Worm (Caenorhabditis elegans) whole organism, L4/young adult: ENCODE measurements around the gene C15H9.4.

Experiments
- W03F9.2 ChIP-seq: fragments of 150-350 bp; optimal IDR thresholded peaks from 2 replicates; lab custom pipeline; 2014; ENCODE audit warnings: missing biosample characterization, missing genetic modification characterization
- him-1 ChIP-seq: sonication (generic microtip); optimal IDR thresholded peaks from 2 replicates; lab custom pipeline; 2016; ENCODE audit warnings: missing genotype, missing genetic modification reagents, missing genetic modification characterization, missing compliant biosample characterization

DNA sequence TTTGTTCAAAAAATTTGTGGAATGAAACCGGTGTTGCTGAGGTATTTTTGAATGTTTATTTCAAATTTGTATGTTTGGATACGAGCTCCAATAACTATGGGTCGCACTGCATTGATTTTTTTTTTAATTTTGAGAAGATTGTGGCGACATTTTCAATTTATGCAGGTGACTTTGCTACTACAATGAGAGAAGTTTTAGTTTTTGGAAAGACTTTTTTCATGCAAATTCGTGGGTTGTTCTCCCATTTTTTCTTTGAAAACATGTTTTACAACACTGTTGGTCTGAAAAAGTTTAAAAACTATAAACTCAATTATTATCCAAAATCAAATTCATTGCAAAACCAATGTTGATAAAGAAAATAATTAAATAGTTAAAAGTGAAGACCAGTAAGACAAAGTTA, 8.7 kb upstream of the C15H9.4 start:
- TF ChIP-seq W03F9.2 (tag; lab: Kevin White, UChicago) (no peak), him-1 (tag; lab: Kevin White, UChicago) (no peak)
